Fruit fly (Drosophila melanogaster) whole organism, embryonic: Measurements from ENCODE around the gene Tmtc2.
A peak's percentile ranks its signal among the peaks of the same experiment; 100 is the strongest.

Source experiments
- Ada2b ChIP-seq: fragments of 200-800 bp; sonication (Bioruptor generic); IDR thresholded peaks from 2 replicates; pipeline ENCODE4 v1.3.6; 2022; ENCODE audit warnings: missing biosample characterization, missing genetic modification characterization
- Aef1 ChIP-seq: fragments of 200-800 bp; sonication (Bioruptor generic); IDR thresholded peaks from 3 replicates; pipeline ENCODE4 v1.3.6; 2022; ENCODE audit warnings: missing biosample characterization, missing genetic modification characterization
- BtbVII ChIP-seq: fragments of 200-800 bp; sonication (Bioruptor generic); optimal IDR thresholded peaks from 3 replicates; lab custom pipeline; 2017; ENCODE audit warnings: missing biosample characterization, mild to moderate bottlenecking, missing genetic modification characterization
- CG1024 ChIP-seq: fragments of 200-800 bp; sonication (Bioruptor generic); IDR thresholded peaks from 2 replicates; pipeline ENCODE4 v1.3.6; 2022; ENCODE audit warnings: missing biosample characterization, missing genetic modification characterization
- CG10543 ChIP-seq: fragments of 200-800 bp; sonication (Bioruptor generic); optimal IDR thresholded peaks from 3 replicates; lab custom pipeline; 2017; ENCODE audit warnings: missing biosample characterization, mild to moderate bottlenecking, missing genetic modification characterization, moderate library complexity
- CG11093 ChIP-seq: fragments of 200-800 bp; sonication (Bioruptor generic); IDR thresholded peaks from 3 replicates; pipeline ENCODE4 v1.3.6; 2022; ENCODE audit warnings: missing biosample characterization, missing genetic modification characterization
- CG12744 ChIP-seq: fragments of 200-800 bp; sonication (Bioruptor generic); optimal IDR thresholded peaks from 2 replicates; lab custom pipeline; 2016; ENCODE audit warnings: missing biosample characterization, missing genetic modification characterization
- CG14441 ChIP-seq: fragments of 200-800 bp; sonication (Bioruptor generic); IDR thresholded peaks from 2 replicates; pipeline ENCODE4 v1.3.6; 2022; ENCODE audit warnings: missing biosample characterization, missing genetic modification characterization
- CG16813 ChIP-seq: fragments of 200-800 bp; sonication (Bioruptor generic); IDR thresholded peaks from 3 replicates; pipeline ENCODE4 v1.3.6; 2022; ENCODE audit warnings: missing biosample characterization, missing genetic modification characterization; ENCODE audit not compliant: partially characterized antibody
- CG17186 ChIP-seq: fragments of 200-800 bp; sonication (Bioruptor generic); optimal IDR thresholded peaks from 3 replicates; lab custom pipeline; 2017; ENCODE audit warnings: missing biosample characterization, missing genetic modification reagents, missing genetic modification characterization
- CG18476 ChIP-seq: fragments of 200-800 bp; sonication (Bioruptor generic); optimal IDR thresholded peaks from 2 replicates; lab custom pipeline; 2016; ENCODE audit warnings: missing biosample characterization, mild to moderate bottlenecking, missing genetic modification characterization
- CG18764 ChIP-seq: fragments of 200-800 bp; sonication (Bioruptor generic); optimal IDR thresholded peaks from 3 replicates; lab custom pipeline; 2016; ENCODE audit warnings: missing biosample characterization, missing genetic modification characterization
- CG2199 ChIP-seq: fragments of 200-800 bp; sonication (Bioruptor generic); IDR thresholded peaks from 3 replicates; pipeline ENCODE4 v1.3.6; 2022; ENCODE audit warnings: missing biosample characterization, missing genetic modification characterization
- CG32767 ChIP-seq: fragments of 200-800 bp; sonication (Bioruptor generic); IDR thresholded peaks from 2 replicates; pipeline ENCODE4 v1.3.6; 2022; ENCODE audit warnings: missing biosample characterization, missing genetic modification characterization
- CG3407 ChIP-seq: fragments of 200-800 bp; sonication (Bioruptor generic); optimal IDR thresholded peaks from 2 replicates; lab custom pipeline; 2018; ENCODE audit warnings: missing biosample characterization, mild to moderate bottlenecking, missing genetic modification characterization
- CG34224 ChIP-seq: fragments of 200-800 bp; sonication (Bioruptor generic); IDR thresholded peaks from 3 replicates; pipeline ENCODE4 v1.3.6; 2022; ENCODE audit warnings: missing biosample characterization, missing genetic modification characterization; ENCODE audit not compliant: partially characterized antibody
- CG4282 ChIP-seq: fragments of 200-800 bp; sonication (Bioruptor generic); optimal IDR thresholded peaks from 2 replicates; lab custom pipeline; 2016; ENCODE audit warnings: missing biosample characterization, missing genetic modification characterization
- CG4707 ChIP-seq: fragments of 200-800 bp; sonication (Bioruptor generic); optimal IDR thresholded peaks from 2 replicates; lab custom pipeline; 2018; ENCODE audit warnings: missing biosample characterization, mild to moderate bottlenecking, missing genetic modification characterization, moderate library complexity
- CG6175 ChIP-seq: fragments of 200-800 bp; sonication (Bioruptor generic); IDR thresholded peaks from 3 replicates; pipeline ENCODE4 v1.3.6; 2022; ENCODE audit warnings: missing biosample characterization, missing genetic modification characterization
- CG6254 ChIP-seq: fragments of 200-800 bp; sonication (Bioruptor generic); optimal IDR thresholded peaks from 3 replicates; lab custom pipeline; 2017; ENCODE audit warnings: mild to moderate bottlenecking, missing biosample characterization, missing genetic modification reagents, missing genetic modification characterization
- CG7556 ChIP-seq: fragments of 200-800 bp; sonication (Bioruptor generic); optimal IDR thresholded peaks from 2 replicates; lab custom pipeline; 2017; ENCODE audit warnings: missing biosample characterization, mild to moderate bottlenecking, missing genetic modification characterization
- CG7839 ChIP-seq: fragments of 200-800 bp; sonication (Bioruptor generic); optimal IDR thresholded peaks from 3 replicates; lab custom pipeline; 2018; ENCODE audit warnings: missing biosample characterization, mild to moderate bottlenecking, missing genetic modification characterization, moderate library complexity
- CG8388 ChIP-seq: fragments of 200-800 bp; sonication (Bioruptor generic); optimal IDR thresholded peaks from 2 replicates; lab custom pipeline; 2019; ENCODE audit warnings: missing biosample characterization, mild to moderate bottlenecking, missing genetic modification characterization, moderate library complexity
- CG9215 ChIP-seq: fragments of 200-800 bp; sonication (Bioruptor generic); IDR thresholded peaks from 2 replicates; pipeline ENCODE4 v1.3.6; 2022; ENCODE audit warnings: missing biosample characterization, missing genetic modification characterization
- CG9727 ChIP-seq: fragments of 200-800 bp; sonication (Bioruptor generic); optimal IDR thresholded peaks from 3 replicates; lab custom pipeline; 2017; ENCODE audit warnings: missing biosample characterization, mild to moderate bottlenecking, missing genetic modification characterization
- CHES-1-like ChIP-seq: fragments of 200-800 bp; sonication (Bioruptor generic); optimal IDR thresholded peaks from 2 replicates; lab custom pipeline; 2016; ENCODE audit warnings: missing biosample characterization, missing genetic modification characterization
- Eip74EF ChIP-seq, 2 experiments: fragments of 200-800 bp in 1 of 2; fragments of >200 bp in 1 of 2; sonication (Bioruptor generic) in 1 of 2; optimal IDR thresholded peaks; 2 replicates each; lab custom pipeline; 2017 to 2019; ENCODE audit warnings: missing biosample characterization in 2 of 2, missing genetic modification characterization in 2 of 2, mild to moderate bottlenecking in 1 of 2, moderate library complexity in 1 of 2
- HLH3B ChIP-seq: fragments of 200-800 bp; sonication (Bioruptor generic); IDR thresholded peaks from 2 replicates; pipeline ENCODE4 v1.3.6; 2022; ENCODE audit warnings: missing biosample characterization, missing genetic modification characterization
- HLHmδ ChIP-seq: fragments of 200-800 bp; sonication (Bioruptor generic); optimal IDR thresholded peaks from 2 replicates; lab custom pipeline; 2018; ENCODE audit warnings: missing biosample characterization, mild to moderate bottlenecking, missing genetic modification characterization, moderate library complexity
- Hr78 ChIP-seq, 2 experiments: fragments of 200-800 bp in 1 of 2; fragments of >200 bp in 1 of 2; sonication (Bioruptor generic) in 1 of 2; optimal IDR thresholded peaks; 2 replicates each; lab custom pipeline; 2017 to 2019; ENCODE audit warnings: missing biosample characterization in 2 of 2, missing genetic modification characterization in 2 of 2, mild to moderate bottlenecking in 1 of 2, moderate library complexity in 1 of 2
- MTF-1 ChIP-seq: fragments of 200-800 bp; sonication (Bioruptor generic); optimal IDR thresholded peaks from 2 replicates; lab custom pipeline; 2018; ENCODE audit warnings: missing biosample characterization, mild to moderate bottlenecking, missing genetic modification characterization, borderline replicate concordance
- NfI ChIP-seq: fragments of 200-800 bp; sonication (Bioruptor generic); optimal IDR thresholded peaks from 3 replicates; lab custom pipeline; 2018; ENCODE audit warnings: missing biosample characterization, mild to moderate bottlenecking, missing genetic modification characterization, moderate library complexity
- Opbp ChIP-seq: fragments of 200-800 bp; sonication (Bioruptor generic); IDR thresholded peaks from 3 replicates; pipeline ENCODE4 v1.3.6; 2022; ENCODE audit warnings: missing biosample characterization, missing genetic modification characterization; ENCODE audit not compliant: partially characterized antibody
- Scr ChIP-seq: fragments of 200-800 bp; sonication (Bioruptor generic); IDR thresholded peaks from 2 replicates; pipeline ENCODE4 v1.3.6; 2022; ENCODE audit warnings: missing biosample characterization, missing genetic modification characterization; ENCODE audit not compliant: partially characterized antibody
- Usf ChIP-seq: fragments of 200-800 bp; sonication (Bioruptor generic); optimal IDR thresholded peaks from 2 replicates; lab custom pipeline; 2017; ENCODE audit warnings: missing genotype, missing biosample characterization, missing genetic modification characterization
- ab ChIP-seq: fragments of 200-800 bp; sonication (Bioruptor generic); optimal IDR thresholded peaks from 2 replicates; lab custom pipeline; 2016; ENCODE audit warnings: missing biosample characterization, missing genetic modification characterization
- ase ChIP-seq: fragments of 200-800 bp; sonication (Bioruptor generic); IDR thresholded peaks from 3 replicates; pipeline ENCODE4 v1.3.6; 2022; ENCODE audit warnings: missing biosample characterization, missing genetic modification characterization
- hbn ChIP-seq: fragments of 200-800 bp; sonication (Bioruptor generic); IDR thresholded peaks from 2 replicates; pipeline ENCODE4 v1.3.6; 2022; ENCODE audit warnings: missing biosample characterization, missing genetic modification characterization; ENCODE audit not compliant: partially characterized antibody
- hkb ChIP-seq, 2 experiments: fragments of 200-800 bp in 1 of 2; fragments of >200 bp in 1 of 2; sonication (Bioruptor generic) in 1 of 2; IDR thresholded peaks in 1 of 2; optimal IDR thresholded peaks in 1 of 2; 2 replicates each; pipeline versions ENCODE4 v1.3.6 to Lab custom; 2017 to 2022; ENCODE audit warnings: missing biosample characterization in 1 of 2, missing genetic modification characterization in 1 of 2
- oc ChIP-seq: fragments of 200-800 bp; sonication (Bioruptor generic); optimal IDR thresholded peaks from 2 replicates; lab custom pipeline; 2018; ENCODE audit warnings: missing biosample characterization, mild to moderate bottlenecking, missing genetic modification characterization, moderate library complexity
- scrt ChIP-seq: fragments of 200-800 bp; sonication (Bioruptor generic); optimal IDR thresholded peaks from 2 replicates; lab custom pipeline; 2018; ENCODE audit warnings: missing biosample characterization, mild to moderate bottlenecking, missing genetic modification characterization, moderate library complexity
- sens ChIP-seq: fragments of 200-800 bp; sonication (Bioruptor generic); peaks from one replicate; lab custom pipeline; 2016; ENCODE audit warnings: missing biosample characterization, missing genetic modification characterization
- sima ChIP-seq: fragments of 200-800 bp; sonication (Bioruptor generic); optimal IDR thresholded peaks from 2 replicates; lab custom pipeline; 2016; ENCODE audit warnings: missing biosample characterization, missing genetic modification characterization
- sisA ChIP-seq: fragments of 200-800 bp; sonication (Bioruptor generic); IDR thresholded peaks from 2 replicates; pipeline ENCODE4 v1.3.6; 2022; ENCODE audit warnings: missing biosample characterization, missing genetic modification characterization
- slbo ChIP-seq: fragments of 200-800 bp; sonication (Bioruptor generic); IDR thresholded peaks from 2 replicates; pipeline ENCODE4 v1.3.6; 2022; ENCODE audit warnings: missing biosample characterization, missing genetic modification characterization
- ssp ChIP-seq: fragments of 200-800 bp; sonication (Bioruptor generic); IDR thresholded peaks from 2 replicates; pipeline ENCODE4 v1.3.6; 2022; ENCODE audit warnings: missing biosample characterization, missing genetic modification characterization
- twi ChIP-seq: fragments of 200-800 bp; optimal IDR thresholded peaks from 2 replicates; lab custom pipeline; 2019; ENCODE audit warnings: missing biosample characterization, mild to moderate bottlenecking, missing genetic modification characterization, moderate library complexity
- vvl ChIP-seq: fragments of 200-800 bp; sonication (Bioruptor generic); IDR thresholded peaks from 2 replicates; pipeline ENCODE4 v1.3.6; 2022; ENCODE audit warnings: missing biosample characterization, missing genetic modification characterization
- wor ChIP-seq: fragments of 200-800 bp; sonication (Bioruptor generic); IDR thresholded peaks from 2 replicates; pipeline ENCODE4 v1.3.6; 2022; ENCODE audit warnings: missing biosample characterization, missing genetic modification characterization

Tmtc2 gene

dm6 chr2L:873724-874504 lies 48.7 kb upstream of the Tmtc2 start (continued):
- TF ChIP-seq CHES-1-like (GFP tag; lab: Kevin White, UChicago) (no peak), CG9727 (GFP tag; lab: Kevin White, UChicago) (no peak), HLH3B (no peak), oc (no peak), scrt (GFP tag; lab: Kevin White, UChicago) (no peak), CG11093 (no peak), ase (GFP tag; lab: Robert Waterston, UW) (no peak), BtbVII (GFP tag; lab: Kevin White, UChicago) (no peak), CG18476 (peak; percentile 83), CG14441 (GFP tag; lab: Robert Waterston, UW) (no peak), CG7839 (tag; lab: Kevin White, UChicago) (no peak), Opbp (GFP tag; lab: Robert Waterston, UW) (0 out of 3 replicates have a peak, but pooled peaks have one; percentile 37), sisA (GFP tag; lab: Robert Waterston, UW) (no peak), MTF-1 (no peak), wor (GFP tag; lab: Robert Waterston, UW) (no peak), slbo (GFP tag; lab: Robert Waterston, UW) (no peak), CG9215 (no peak), CG6254 (GFP tag; lab: Kevin White, UChicago) (no peak), CG8388 (GFP tag; lab: Kevin White, UChicago) (no peak), CG32767 (no peak), CG18764 (GFP tag; lab: Kevin White, UChicago) (no peak), CG3407 (no peak), vvl (GFP tag; lab: Robert Waterston, UW) (peak; percentile 34; the same call in 1 of the 2 replicates), sima (GFP tag; lab: Kevin White, UChicago) (no peak), CG2199 (GFP tag; lab: Robert Waterston, UW) (no peak), CG10543 (GFP tag; lab: Kevin White, UChicago) (no peak), Hr78 (GFP tag; optimal IDR thresholded peaks at IDR 0.05; lab: Kevin White, UChicago) (no peak), CG1024 (GFP tag; lab: Robert Waterston, UW) (no peak), CG12744 (GFP tag; lab: Kevin White, UChicago) (no peak), CG16813 (GFP tag; lab: Robert Waterston, UW) (no peak), Ada2b (GFP tag; lab: Robert Waterston, UW) (no peak), CG7556 (no peak), CG4282 (GFP tag; lab: Kevin White, UChicago) (no peak), hkb (optimal IDR thresholded peaks at IDR 0.05; lab: Kevin White, UChicago) (peak; percentile 36), hkb (GFP tag; IDR thresholded peaks at IDR 0.05; lab: Robert Waterston, UW) (no peak), Usf (GFP tag; lab: Kevin White, UChicago) (no peak), Aef1 (GFP tag; lab: Robert Waterston, UW) (no peak), CG6175 (GFP tag; lab: Robert Waterston, UW) (no peak), twi (tag; lab: Kevin White, UChicago) (no peak), CG4707 (GFP tag; lab: Kevin White, UChicago) (no peak), ssp (GFP tag; lab: Robert Waterston, UW) (no peak), Eip74EF (GFP tag; optimal IDR thresholded peaks at IDR 0.05; lab: Kevin White, UChicago) (no peak), HLHmδ (GFP tag; lab: Kevin White, UChicago) (no peak), NfI (GFP tag; lab: Kevin White, UChicago) (no peak), CG17186 (GFP tag; lab: Kevin White, UChicago) (no peak), Scr (0 out of 2 replicates have a peak, but pooled peaks have one; percentile 18), sens (GFP tag; lab: Kevin White, UChicago) (peak; percentile 9), ab (GFP tag; lab: Kevin White, UChicago) (no peak), hbn (GFP tag; lab: Robert Waterston, UW) (no peak), CG34224 (GFP tag; lab: Robert Waterston, UW) (no peak)
